Worm (Caenorhabditis elegans) whole organism, L1 larva: ENCODE measurements around the gene glna-1.

Experiments used
- ama-1 ChIP-seq: fragments of 150-350 bp; optimal IDR thresholded peaks from 2 replicates; lab custom pipeline; 2014
- elt-2 ChIP-seq: sonication (generic microtip); optimal IDR thresholded peaks from 2 replicates; lab custom pipeline; 2016; ENCODE audit warnings: missing genetic modification characterization, mild to moderate bottlenecking, inconsistent platforms, missing compliant biosample characterization, missing genetic modification reagents
- elt-3 ChIP-seq, 6 experiments: fragments of 150-350 bp in 1 of 6; sonication (generic microtip); optimal IDR thresholded peaks; 2 replicates each; lab custom pipeline; 2017 to 2018; ENCODE audit warnings: missing biosample characterization in 6 of 6, missing genetic modification characterization in 6 of 6, inconsistent platforms in 1 of 6
- grh-1 ChIP-seq: fragments of 200-800 bp; sonication (Bioruptor generic); IDR thresholded peaks from 2 replicates; pipeline ENCODE4 v1.3.6; 2022; ENCODE audit warnings: missing genetic modification reagents, missing genetic modification characterization, missing compliant biosample characterization
- isw-1 ChIP-seq: fragments of 200-800 bp; sonication (Bioruptor generic); IDR thresholded peaks from 2 replicates; pipeline ENCODE4 v1.3.6; 2022; ENCODE audit warnings: missing genetic modification characterization, missing compliant biosample characterization
- mdl-1 ChIP-seq, 2 experiments: fragments of 150-350 bp; optimal IDR thresholded peaks; 2 replicates each; lab custom pipeline; 2014 to 2017; ENCODE audit warnings: missing biosample characterization in 2 of 2, missing genetic modification characterization in 2 of 2, inconsistent platforms in 1 of 2
- nhr-237 ChIP-seq: fragments of 150-350 bp; optimal IDR thresholded peaks from 2 replicates; lab custom pipeline; 2014; ENCODE audit warnings: missing biosample characterization, missing genetic modification characterization
- pqm-1 ChIP-seq: sonication (generic microtip); optimal IDR thresholded peaks from 3 replicates; lab custom pipeline; 2017; ENCODE audit warnings: missing biosample characterization, missing genetic modification characterization
- tbx-2 ChIP-seq: sonication (generic microtip); optimal IDR thresholded peaks from 2 replicates; lab custom pipeline; 2016; ENCODE audit warnings: missing genetic modification characterization, missing compliant biosample characterization
- zag-1 ChIP-seq: fragments of 150-350 bp; optimal IDR thresholded peaks from 2 replicates; lab custom pipeline; 2014; ENCODE audit warnings: missing biosample characterization, missing genetic modification characterization

DNA sequence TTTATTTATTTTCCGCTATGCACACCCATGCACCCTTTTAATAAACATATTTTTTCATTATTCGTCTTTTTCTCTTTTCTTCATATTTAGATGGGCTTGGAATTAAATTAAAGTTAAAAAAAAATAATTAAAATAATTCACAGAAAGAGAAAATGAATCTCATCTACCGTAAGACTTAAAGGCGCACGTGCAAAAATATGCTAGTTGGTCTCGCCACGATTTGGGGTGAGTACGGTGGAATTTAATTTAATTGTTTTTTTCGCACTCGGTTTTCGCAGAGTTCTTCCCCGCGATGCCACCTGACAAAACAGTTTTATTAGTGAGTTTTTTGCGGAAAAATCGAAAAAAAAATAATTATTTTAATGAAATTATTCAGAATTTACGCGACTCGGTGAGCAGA lies 44.8 kb upstream of the glna-1 start, which contains the start of gene Y54E2A.8:
- no peak for TF ChIP-seq isw-1 (GFP tag; lab: Robert Waterston, UW)
- no peak for TF ChIP-seq zag-1
- TF ChIP-seq elt-2 (tag; lab: Kevin White, UChicago) = no peak
- no peak for TF ChIP-seq tbx-2 (tag; lab: Kevin White, UChicago)
- TF ChIP-seq pqm-1 (tag; lab: Kevin White, UChicago) = no peak
- TF ChIP-seq mdl-1 (tag; optimal IDR thresholded peaks at IDR 0.05; lab: Kevin White, UChicago) = no peak
- no peak for TF ChIP-seq elt-3 (tag; optimal IDR thresholded peaks at IDR 0.05; lab: Kevin White, UChicago)
- no peak for TF ChIP-seq ama-1
- no peak for TF ChIP-seq nhr-237 (tag; lab: Kevin White, UChicago)
- TF ChIP-seq grh-1 (GFP tag; lab: Robert Waterston, UW) = no peak
